Worm (Caenorhabditis elegans) whole organism, late embryonic: Measurements from ENCODE around the gene F16G10.1.

Experiments used
- C08G9.2 ChIP-seq: sonication (generic microtip); optimal IDR thresholded peaks from 2 replicates; lab custom pipeline; 2016; ENCODE audit warnings: mild to moderate bottlenecking, missing genetic modification characterization, moderate library complexity, missing compliant biosample characterization
- K02D7.2 ChIP-seq: sonication (generic microtip); optimal IDR thresholded peaks from 2 replicates; lab custom pipeline; 2017; ENCODE audit warnings: mild to moderate bottlenecking, missing genetic modification characterization, missing compliant biosample characterization
- ama-1 ChIP-seq: fragments of 150-350 bp; optimal IDR thresholded peaks from 2 replicates; lab custom pipeline; 2014
- ceh-18 ChIP-seq: sonication (generic microtip); optimal IDR thresholded peaks from 2 replicates; lab custom pipeline; 2016; ENCODE audit warnings: missing genetic modification characterization, missing compliant biosample characterization
- ceh-30 ChIP-seq: fragments of 150-350 bp; optimal IDR thresholded peaks from 2 replicates; lab custom pipeline; 2014; ENCODE audit warnings: missing biosample characterization, missing genetic modification characterization
- ceh-48 ChIP-seq: sonication (generic microtip); optimal IDR thresholded peaks from 2 replicates; lab custom pipeline; 2016; ENCODE audit warnings: missing genetic modification characterization, inconsistent platforms, missing compliant biosample characterization
- eyg-1 ChIP-seq: sonication (generic microtip); optimal IDR thresholded peaks from 2 replicates; lab custom pipeline; 2016; ENCODE audit warnings: missing genotype, missing genetic modification characterization, missing compliant biosample characterization
- ttx-3 ChIP-seq: sonication (generic microtip); optimal IDR thresholded peaks from 2 replicates; lab custom pipeline; 2016; ENCODE audit warnings: missing genetic modification reagents, missing genetic modification characterization, missing compliant biosample characterization
- ztf-16 ChIP-seq: sonication (generic microtip); optimal IDR thresholded peaks from 2 replicates; lab custom pipeline; 2017; ENCODE audit warnings: missing genetic modification characterization, missing compliant biosample characterization

ce11 chrII:2377751-2378150, 26.3 kb upstream of the F16G10.1 start, which contains the start of gene F16G10.6:
- no peak for TF ChIP-seq ztf-16 (tag; lab: Kevin White, UChicago)
- no peak for TF ChIP-seq ceh-30 (tag; lab: Kevin White, UChicago)
- no peak for TF ChIP-seq ceh-18 (tag; lab: Kevin White, UChicago)
- TF ChIP-seq eyg-1 = no peak
- no peak for TF ChIP-seq ama-1 (lab: Kevin White, UChicago)
- no peak for TF ChIP-seq ttx-3 (tag; lab: Kevin White, UChicago)
- TF ChIP-seq ceh-48 (tag; lab: Kevin White, UChicago) = no peak
- TF ChIP-seq K02D7.2 (tag; lab: Kevin White, UChicago) = no peak
- TF ChIP-seq C08G9.2 (tag; lab: Kevin White, UChicago) = no peak
